Worm (Caenorhabditis elegans) whole organism, L4 larva: ENCODE measurements around the gene F49H12.4.

ENCODE experiments used
- F26F4.8 ChIP-seq: fragments of 200-800 bp; sonication (Bioruptor generic); conservative IDR thresholded peaks from 2 replicates; pipeline ENCODE4 v1.3.6; 2022; ENCODE audit warnings: missing genetic modification characterization, missing compliant biosample characterization
- F49E8.2 ChIP-seq: sonication (generic microtip); optimal IDR thresholded peaks from 2 replicates; lab custom pipeline; 2016; ENCODE audit warnings: missing compliant biosample characterization, mild to moderate bottlenecking, missing genetic modification characterization, borderline replicate concordance
- R02D3.7 ChIP-seq: fragments of 150-350 bp; sonication (generic microtip); optimal IDR thresholded peaks from 3 replicates; lab custom pipeline; 2014; ENCODE audit warnings: missing biosample characterization, missing genetic modification characterization
- T26A8.4 ChIP-seq: fragments of 200-800 bp; sonication (Bioruptor generic); IDR thresholded peaks from 2 replicates; pipeline ENCODE4 v1.3.6; 2022; ENCODE audit warnings: missing genetic modification characterization, missing compliant biosample characterization
- aha-1 ChIP-seq: fragments of 150-350 bp; peaks from one replicate; lab custom pipeline; 2014; ENCODE audit warnings: missing biosample characterization, missing genetic modification characterization
- attf-4 ChIP-seq: sonication (generic microtip); optimal IDR thresholded peaks from 3 replicates; lab custom pipeline; 2017; ENCODE audit warnings: missing biosample characterization, missing genetic modification characterization
- ceh-28 ChIP-seq: fragments of 150-350 bp; optimal IDR thresholded peaks from 2 replicates; lab custom pipeline; 2014; ENCODE audit warnings: missing biosample characterization, missing genetic modification reagents, missing genetic modification characterization
- ceh-44 ChIP-seq: fragments of 200-800 bp; sonication (Bioruptor generic); IDR thresholded peaks from 2 replicates; pipeline ENCODE4 v1.3.6; 2022; ENCODE audit warnings: missing genetic modification reagents, missing genetic modification characterization, missing compliant biosample characterization
- ces-1 ChIP-seq: fragments of 150-350 bp; sonication (generic microtip); optimal IDR thresholded peaks from 4 replicates; lab custom pipeline; 2014; ENCODE audit warnings: missing biosample characterization, missing genetic modification reagents, missing genetic modification characterization
- dpl-1 ChIP-seq: fragments of 150-350 bp; optimal IDR thresholded peaks from 2 replicates; lab custom pipeline; 2014; ENCODE audit warnings: missing biosample characterization, missing genetic modification reagents, missing genetic modification characterization
- dve-1 ChIP-seq: sonication (generic microtip); optimal IDR thresholded peaks from 2 replicates; lab custom pipeline; 2017; ENCODE audit warnings: antibody characterized with exemption, mild to moderate bottlenecking, missing genetic modification characterization, missing compliant biosample characterization; ENCODE audit not compliant: insufficient read depth
- egl-27 ChIP-seq: sonication (generic microtip); optimal IDR thresholded peaks from 3 replicates; lab custom pipeline; 2017; ENCODE audit warnings: missing biosample characterization, missing genetic modification reagents, missing genetic modification characterization
- egl-43 ChIP-seq: fragments of 200-800 bp; sonication (Bioruptor generic); IDR thresholded peaks from 2 replicates; pipeline ENCODE4 v1.3.6; 2022; ENCODE audit warnings: missing genetic modification reagents, missing genetic modification characterization, missing compliant biosample characterization
- fos-1 ChIP-seq: fragments of 150-350 bp; optimal IDR thresholded peaks from 2 replicates; lab custom pipeline; 2014; ENCODE audit warnings: missing biosample characterization, missing genetic modification characterization
- gei-8 ChIP-seq: fragments of 200-800 bp; sonication (Bioruptor generic); optimal IDR thresholded peaks from 2 replicates; lab custom pipeline; 2018; ENCODE audit warnings: mild to moderate bottlenecking, missing genetic modification characterization, missing compliant biosample characterization
- hlh-30 ChIP-seq: sonication (generic microtip); optimal IDR thresholded peaks from 2 replicates; lab custom pipeline; 2017; ENCODE audit warnings: antibody characterized with exemption, mild to moderate bottlenecking, missing genetic modification characterization, missing compliant biosample characterization; ENCODE audit not compliant: insufficient read depth
- hmg-1.1 ChIP-seq: fragments of 200-800 bp; sonication (Bioruptor generic); IDR thresholded peaks from 2 replicates; pipeline ENCODE4 v1.3.6; 2022; ENCODE audit warnings: missing genetic modification reagents, missing genetic modification characterization, missing compliant biosample characterization
- lin-38 ChIP-seq: fragments of 200-800 bp; sonication (Bioruptor generic); IDR thresholded peaks from 2 replicates; pipeline ENCODE4 v1.3.6; 2022; ENCODE audit warnings: missing genetic modification reagents, missing genetic modification characterization, missing compliant biosample characterization
- lin-39 ChIP-seq: fragments of 150-350 bp; optimal IDR thresholded peaks from 2 replicates; lab custom pipeline; 2014; ENCODE audit warnings: missing biosample characterization, missing genetic modification reagents, missing genetic modification characterization
- lir-3 ChIP-seq: sonication (generic microtip); optimal IDR thresholded peaks from 2 replicates; lab custom pipeline; 2016; ENCODE audit warnings: mild to moderate bottlenecking, missing genetic modification characterization, missing compliant biosample characterization
- mdl-1 ChIP-seq, 2 experiments: fragments of 150-350 bp in 1 of 2; sonication (generic microtip) in 1 of 2; optimal IDR thresholded peaks; 2 replicates each; lab custom pipeline; 2014 to 2017; ENCODE audit warnings: missing biosample characterization in 2 of 2, missing genetic modification characterization in 2 of 2
- mdt-29 ChIP-seq: fragments of 200-800 bp; sonication (Bioruptor generic); IDR thresholded peaks from 2 replicates; pipeline ENCODE4 v1.3.6; 2022; ENCODE audit warnings: missing genetic modification reagents, missing genetic modification characterization, missing compliant biosample characterization
- mep-1 ChIP-seq: fragments of 150-350 bp; sonication (generic microtip); optimal IDR thresholded peaks from 3 replicates; lab custom pipeline; 2014; ENCODE audit warnings: missing biosample characterization, missing genetic modification characterization
- mes-2 ChIP-seq: sonication (generic microtip); optimal IDR thresholded peaks from 2 replicates; lab custom pipeline; 2016; ENCODE audit warnings: missing genotype, mild to moderate bottlenecking, missing genetic modification characterization, missing compliant biosample characterization; ENCODE audit not compliant: poor library complexity, severe bottlenecking
- nhr-237 ChIP-seq: sonication (generic microtip); optimal IDR thresholded peaks from 2 replicates; lab custom pipeline; 2017; ENCODE audit warnings: missing biosample characterization, missing genetic modification characterization
- nhr-42 ChIP-seq: fragments of 200-800 bp; sonication (Bioruptor generic); IDR thresholded peaks from 2 replicates; pipeline ENCODE4 v1.3.6; 2022; ENCODE audit warnings: missing genetic modification characterization, missing compliant biosample characterization
- nhr-76 ChIP-seq: fragments of 150-350 bp; optimal IDR thresholded peaks from 2 replicates; lab custom pipeline; 2014; ENCODE audit warnings: missing biosample characterization, missing genetic modification characterization
- php-3 ChIP-seq: fragments of 200-800 bp; sonication (Bioruptor generic); IDR thresholded peaks from 2 replicates; pipeline ENCODE4 v1.3.6; 2022; ENCODE audit warnings: missing genetic modification reagents, missing genetic modification characterization, missing compliant biosample characterization
- set-16 ChIP-seq: fragments of 200-800 bp; sonication (Bioruptor generic); IDR thresholded peaks from 2 replicates; pipeline ENCODE4 v1.3.6; 2022; ENCODE audit warnings: missing genetic modification reagents, missing genetic modification characterization, missing compliant biosample characterization
- skn-1 ChIP-seq: fragments of 150-350 bp; optimal IDR thresholded peaks from 2 replicates; lab custom pipeline; 2014; ENCODE audit warnings: missing biosample characterization, missing genetic modification characterization
- tra-1 ChIP-seq: fragments of 200-800 bp; sonication (Bioruptor generic); IDR thresholded peaks from 2 replicates; pipeline ENCODE4 v1.3.6; 2022; ENCODE audit warnings: missing genetic modification reagents, missing genetic modification characterization, missing compliant biosample characterization
- unc-39 ChIP-seq: sonication (generic microtip); optimal IDR thresholded peaks from 2 replicates; lab custom pipeline; 2017; ENCODE audit warnings: missing biosample characterization, missing genetic modification characterization
- unc-62 ChIP-seq, 3 experiments: fragments of 150-350 bp in 1 of 3; sonication (generic microtip); optimal IDR thresholded peaks in 2 of 3; peaks in 1 of 3; 1 replicate in 1 of 3; 2 replicates in 2 of 3; lab custom pipeline; 2014 to 2017; ENCODE audit warnings: missing biosample characterization in 3 of 3, missing genetic modification characterization in 3 of 3, missing genetic modification reagents in 3 of 3, missing genotype in 1 of 3
- ztf-11 ChIP-seq: fragments of 150-350 bp; optimal IDR thresholded peaks from 2 replicates; lab custom pipeline; 2014; ENCODE audit warnings: missing biosample characterization, missing genetic modification characterization
- ztf-7 ChIP-seq: fragments of 150-350 bp; optimal IDR thresholded peaks from 2 replicates; lab custom pipeline; 2014; ENCODE audit warnings: missing biosample characterization, missing genetic modification characterization

Gene F49H12.4

ce11 chrX:2090493-2090892 lies 10.9 kb downstream of the F49H12.4 start (continued):
- TF ChIP-seq F49E8.2 (tag; lab: Kevin White, UChicago) (no peak), hlh-30 (tag; lab: Kevin White, UChicago) (peak; percentile 81), R02D3.7 (no peak), mep-1 (tag; lab: Kevin White, UChicago) (peak; percentile 58), lin-39 (no peak), php-3 (GFP tag; lab: Robert Waterston, UW) (0 out of 2 replicates have a peak, but pooled peaks have one; percentile 62), mdl-1 (tag; optimal IDR thresholded peaks at IDR 0.05; lab: Kevin White, UChicago) (peak in 1 of 2 experiments; percentile 15), mes-2 (tag; lab: Kevin White, UChicago) (peak; percentile 39), nhr-237 (tag; lab: Kevin White, UChicago) (no peak)

- no peak for TF ChIP-seq ztf-11 (tag; lab: Kevin White, UChicago)
- no peak for TF ChIP-seq F26F4.8 (GFP tag; lab: Robert Waterston, UW)
- TF ChIP-seq tra-1 (GFP tag; lab: Robert Waterston, UW), result no peak
- TF ChIP-seq aha-1 (tag; lab: Kevin White, UChicago), result peak; percentile 43
Measured at ce11 chrX:2093169-2093568, 13.5 kb downstream of the F49H12.4 start, which contains the start of gene col-164. Gene col-164, plus strand, starts transcription at chrX:2093469.

- TF ChIP-seq ztf-7 (tag; lab: Kevin White, UChicago), result no peak
- TF ChIP-seq set-16 (GFP tag; lab: Robert Waterston, UW), result peak; percentile 70
- TF ChIP-seq F49E8.2 (tag; lab: Kevin White, UChicago), result no peak
- no peak for TF ChIP-seq skn-1 (tag; lab: Kevin White, UChicago)
- no peak for TF ChIP-seq lir-3 (tag; lab: Kevin White, UChicago)
- peak in 1 of 2 experiments; percentile 79 for TF ChIP-seq unc-62 (GFP tag; optimal IDR thresholded peaks at IDR 0.05 in 1 of 2; lab: Kevin White, UChicago)
- TF ChIP-seq unc-62 (tag; optimal IDR thresholded peaks at IDR 0.05; lab: Kevin White, UChicago), result no peak
- TF ChIP-seq aha-1 (tag; lab: Kevin White, UChicago), result no peak
- TF ChIP-seq T26A8.4 (GFP tag; lab: Robert Waterston, UW), result no peak
Measured at ce11 chrX:2094094-2094493, 14.5 kb downstream of the F49H12.4 start.

- TF ChIP-seq ceh-28 (tag; lab: Kevin White, UChicago), result no peak
- TF ChIP-seq dpl-1 (GFP tag; lab: Kevin White, UChicago), result no peak
- no peak for TF ChIP-seq gei-8
- TF ChIP-seq dve-1 (tag; lab: Kevin White, UChicago), result no peak
- TF ChIP-seq attf-4, result no peak
- no peak for TF ChIP-seq ztf-7 (tag; lab: Kevin White, UChicago)
- no peak for TF ChIP-seq mdt-29 (GFP tag; lab: Robert Waterston, UW)
- TF ChIP-seq F26F4.8 (GFP tag; lab: Robert Waterston, UW), result no peak
- TF ChIP-seq ceh-44 (GFP tag; lab: Robert Waterston, UW), result no peak
- no peak for TF ChIP-seq hmg-1.1 (GFP tag; lab: Robert Waterston, UW)
- no peak for TF ChIP-seq nhr-76 (tag; lab: Kevin White, UChicago)
- TF ChIP-seq egl-43 (GFP tag; lab: Robert Waterston, UW), result no peak
- TF ChIP-seq ces-1 (GFP tag; lab: Kevin White, UChicago), result no peak
- TF ChIP-seq unc-39 (tag; lab: Kevin White, UChicago), result no peak
- TF ChIP-seq fos-1, result no peak
- no peak for TF ChIP-seq lin-38
- no peak for TF ChIP-seq egl-27 (tag; lab: Kevin White, UChicago)
- TF ChIP-seq nhr-42 (GFP tag; lab: Robert Waterston, UW), result no peak
- TF ChIP-seq aha-1 (tag; lab: Kevin White, UChicago), result no peak
- TF ChIP-seq, all 104 proteins: peak for 0
Measured at ce11 chrX:2096804-2097203, 17.2 kb downstream of the F49H12.4 start, which contains the start of gene T21D9.2. Gene T21D9.2, minus strand, starts transcription at chrX:2096904.
